Worm (Caenorhabditis elegans): ENCODE results near the gene lipl-2.

DNA sequence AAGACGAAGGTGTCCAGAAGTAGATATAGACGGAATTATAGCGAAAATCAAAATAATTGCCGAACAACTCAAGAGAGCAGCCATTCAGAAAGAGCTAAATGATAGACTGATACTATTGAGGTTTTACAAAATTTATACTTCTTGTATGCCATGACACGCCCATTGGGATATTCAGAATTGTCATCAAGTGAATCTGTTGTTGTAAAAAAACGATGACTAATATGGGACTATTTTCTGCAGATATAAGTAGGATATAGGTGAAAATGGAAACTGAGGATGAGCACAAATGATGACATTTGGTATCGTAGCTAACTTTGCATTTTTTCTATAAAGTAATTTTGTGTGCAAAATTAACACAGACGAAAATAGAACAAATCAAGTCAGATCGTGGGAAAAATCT, 35.6 kb upstream of the lipl-2 start, which contains the start of gene F58E6.8:
- TF ChIP-seq C08G9.2 (tag; optimal IDR thresholded peaks at IDR 0.05) (no peak), gmeb-2 (tag; optimal IDR thresholded peaks at IDR 0.05) (no peak), dve-1 (tag; optimal IDR thresholded peaks at IDR 0.05) (no peak), Y22D7AL.16 (tag; optimal IDR thresholded peaks at IDR 0.05) (no peak), pha-4 (tag; optimal IDR thresholded peaks at IDR 0.05) (no peak), fkh-10 (GFP tag; optimal IDR thresholded peaks at IDR 0.05) (no peak), ama-1 (optimal IDR thresholded peaks at IDR 0.05) (no peak), ahr-1 (tag; optimal IDR thresholded peaks at IDR 0.05) (no peak), sox-4 (tag; optimal IDR thresholded peaks at IDR 0.05) (no peak), elt-4 (tag; optimal IDR thresholded peaks at IDR 0.05) (no peak), unc-42 (tag; optimal IDR thresholded peaks at IDR 0.05) (no peak), ceh-6 (GFP tag; optimal IDR thresholded peaks at IDR 0.05) (no peak), odd-2 (tag; optimal IDR thresholded peaks at IDR 0.05) (no peak), ref-2 (tag; optimal IDR thresholded peaks at IDR 0.05) (no peak)
